Worm (Caenorhabditis elegans): ENCODE results near the gene aexr-3.

ce11 chrX:8952007-8952406 is 9.0 kb downstream of the aexr-3 start:
- TF ChIP-seq daf-12 (tag; optimal IDR thresholded peaks at IDR 0.05): no peak
- no peak for TF ChIP-seq ama-1 (optimal IDR thresholded peaks at IDR 0.05)
- no peak for TF ChIP-seq hlh-11 (tag; optimal IDR thresholded peaks at IDR 0.05)
- TF ChIP-seq lin-15B (tag; optimal IDR thresholded peaks at IDR 0.05): no peak
- no peak for TF ChIP-seq skn-1 (tag; optimal IDR thresholded peaks at IDR 0.05)
